Worm (Caenorhabditis elegans): ENCODE data around the gene W05H7.1.

Gene W05H7.1

DNA sequence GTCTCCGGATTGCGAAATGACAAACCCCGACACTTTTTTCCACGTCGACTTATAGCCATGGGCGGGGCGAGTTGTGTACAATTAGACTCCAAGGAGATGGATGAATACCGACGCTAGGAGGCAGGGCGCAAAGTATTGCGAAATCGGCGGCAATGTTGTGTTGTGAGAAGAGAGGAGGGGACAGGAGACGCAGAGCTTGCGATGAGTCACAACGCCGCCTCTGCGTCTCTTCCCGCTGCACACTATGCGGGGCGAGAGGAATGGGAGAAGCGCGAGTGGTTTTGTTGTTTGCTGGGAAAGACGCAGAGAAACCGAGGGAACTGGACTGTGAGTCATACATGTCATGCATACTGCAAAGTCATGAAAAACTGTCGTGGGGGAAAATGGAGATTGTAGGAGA is 3.8 kb downstream of the W05H7.1 start (continued):
- TF ChIP-seq mes-4 (tag; optimal IDR thresholded peaks at IDR 0.05) (no peak), F55B11.4 (tag; optimal IDR thresholded peaks at IDR 0.05; ENCODE audit: borderline replicate concordance, insufficient read depth) (no peak), nhr-179 (tag; optimal IDR thresholded peaks at IDR 0.05) (no peak), tlf-1 (GFP tag; optimal IDR thresholded peaks at IDR 0.05) (peak; percentile 57), akir-1 (GFP tag; optimal IDR thresholded peaks at IDR 0.05) (no peak), madf-3 (GFP tag; IDR thresholded peaks at IDR 0.05) (0 out of 2 replicates have a peak, but pooled peaks have one; percentile 40), ceh-79 (tag; optimal IDR thresholded peaks at IDR 0.05) (no peak), ztf-22 (GFP tag; optimal IDR thresholded peaks at IDR 0.05) (peak; percentile 72), snpc-1.3 (tag; optimal IDR thresholded peaks at IDR 0.05; ENCODE audit: insufficient read depth) (no peak), dox-1 (GFP tag; IDR thresholded peaks at IDR 0.05) (peak; percentile 93), Y53G8AR.9 (GFP tag; conservative IDR thresholded peaks at IDR 0.05) (peak; percentile 81), F23B12.7 (tag; optimal IDR thresholded peaks at IDR 0.05; ENCODE audit: insufficient read depth) (peak; percentile 33), hlh-26 (GFP tag; conservative IDR thresholded peaks at IDR 0.05) (no peak), him-1 (tag; optimal IDR thresholded peaks at IDR 0.05) (no peak), T07F8.4 (tag; optimal IDR thresholded peaks at IDR 0.05) (no peak), egrh-3 (GFP tag; IDR thresholded peaks at IDR 0.05) (peak; percentile 77), hmg-20 (GFP tag; IDR thresholded peaks at IDR 0.05) (no peak), ztf-3 (GFP tag; optimal IDR thresholded peaks at IDR 0.05) (no peak), C17E4.6 (GFP tag; IDR thresholded peaks at IDR 0.05) (no peak), aptf-3 (GFP tag; IDR thresholded peaks at IDR 0.05) (no peak), F57A8.1 (GFP tag; optimal IDR thresholded peaks at IDR 0.05) (no peak), sptf-2 (GFP tag; optimal IDR thresholded peaks at IDR 0.05) (no peak), nhr-120 (GFP tag; IDR thresholded peaks at IDR 0.05) (no peak), egl-44 (GFP tag; IDR thresholded peaks at IDR 0.05) (peak; percentile 86), hsf-1 (GFP tag; IDR thresholded peaks at IDR 0.05) (0 out of 2 replicates have a peak, but pooled peaks have one; percentile 39), Y95B8A.8 (GFP tag; IDR thresholded peaks at IDR 0.05) (peak; percentile 81; the same call in 1 of the 2 replicates), lin-40 (tag; optimal IDR thresholded peaks at IDR 0.05) (peak; percentile 89), snpc-3.4 (tag; optimal IDR thresholded peaks at IDR 0.05) (no peak), pha-4 (tag; optimal IDR thresholded peaks at IDR 0.05) (peak; percentile 55), B0336.3 (GFP tag; IDR thresholded peaks at IDR 0.05) (peak; percentile 94), tbp1 (GFP tag; optimal IDR thresholded peaks at IDR 0.05) (peak; percentile 60), ZK185.1 (tag; optimal IDR thresholded peaks at IDR 0.05; ENCODE audit: poor library complexity, severe bottlenecking) (peak; percentile 59), ceh-40 (GFP tag; IDR thresholded peaks at IDR 0.05) (no peak), ets-4 (GFP tag; optimal IDR thresholded peaks at IDR 0.05) (peak; percentile 91), D2030.7 (GFP tag; IDR thresholded peaks at IDR 0.05) (no peak), F49E8.2 (tag; optimal IDR thresholded peaks at IDR 0.05; ENCODE audit: insufficient read depth) (no peak), repo-1 (tag; optimal IDR thresholded peaks at IDR 0.05) (peak; percentile 49), F37B4.10 (GFP tag; IDR thresholded peaks at IDR 0.05) (0 out of 2 replicates have a peak, but pooled peaks have one; percentile 48), atf-7 (tag; optimal IDR thresholded peaks at IDR 0.05) (peak; percentile 86), Y79H2A.3 (GFP tag; conservative IDR thresholded peaks at IDR 0.05) (no peak), Y67H2A.10 (GFP tag; conservative IDR thresholded peaks at IDR 0.05) (no peak), lsy-27 (tag; optimal IDR thresholded peaks at IDR 0.05; ENCODE audit: borderline replicate concordance, insufficient read depth) (no peak), B0019.2 (GFP tag; conservative IDR thresholded peaks at IDR 0.05) (no peak), ztf-28 (GFP tag; IDR thresholded peaks at IDR 0.05) (no peak), sdz-38 (tag; optimal IDR thresholded peaks at IDR 0.05) (no peak), F33H1.4 (GFP tag; IDR thresholded peaks at IDR 0.05) (0 out of 2 replicates have a peak, but pooled peaks have one; percentile 12), lin-35 (GFP tag; optimal IDR thresholded peaks at IDR 0.05) (peak in 1 of 3 experiments; percentile 69)

Measured in whole organism, young adult.